In genomic region chrV:17512763-17513162, ce11 we compare ENCODE assay signal across 4 worm cellular contexts.
TF ChIP-seq lines count a peak whose summit lies in the region.

No protein-coding gene starts in this region.

TF ChIP-seq in whole organism, L4 larva, 104 proteins besides CTCF, POLR2A, EP300 and RAD21:
- TF ChIP-seq dve-1 (tag; optimal IDR thresholded peaks at IDR 0.05; lab: Kevin White, UChicago; ENCODE audit: insufficient read depth) (no peak), set-16 (GFP tag; IDR thresholded peaks at IDR 0.05; lab: Robert Waterston, UW) (peak; percentile 67)

TF ChIP-seq in whole organism, late embryonic, 69 proteins besides CTCF, POLR2A, EP300 and RAD21:
- TF ChIP-seq pag-3 (tag; optimal IDR thresholded peaks at IDR 0.05; lab: Kevin White, UChicago; ENCODE audit: borderline replicate concordance) (peak; percentile 78), dve-1 (tag; optimal IDR thresholded peaks at IDR 0.05; lab: Kevin White, UChicago) (no peak)

TF ChIP-seq in whole organism, midembryonic, 9 proteins besides CTCF, POLR2A, EP300 and RAD21:
- TF ChIP-seq flt-1 (GFP tag; IDR thresholded peaks at IDR 0.05; lab: Robert Waterston, UW): no peak
- TF ChIP-seq tab-1 (GFP tag; IDR thresholded peaks at IDR 0.05; lab: Robert Waterston, UW): 0 out of 2 replicates have a peak, but pooled peaks have one; percentile 32

TF ChIP-seq in whole organism, young adult, 124 proteins besides CTCF, POLR2A, EP300 and RAD21:
- TF ChIP-seq ztf-28 (GFP tag; IDR thresholded peaks at IDR 0.05; lab: Robert Waterston, UW): 0 out of 2 replicates have a peak, but pooled peaks have one; percentile 18
- no peak for TF ChIP-seq tbx-9 (tag; optimal IDR thresholded peaks at IDR 0.05; lab: Kevin White, UChicago; ENCODE audit: borderline replicate concordance)
- peak; percentile 70; the same call in 1 of the 2 replicates for TF ChIP-seq zfh-2 (GFP tag; conservative IDR thresholded peaks at IDR 0.05; lab: Robert Waterston, UW)
